Fruit fly (Drosophila melanogaster): ENCODE results near the gene CG11590.

Gene CG11590

DNA sequence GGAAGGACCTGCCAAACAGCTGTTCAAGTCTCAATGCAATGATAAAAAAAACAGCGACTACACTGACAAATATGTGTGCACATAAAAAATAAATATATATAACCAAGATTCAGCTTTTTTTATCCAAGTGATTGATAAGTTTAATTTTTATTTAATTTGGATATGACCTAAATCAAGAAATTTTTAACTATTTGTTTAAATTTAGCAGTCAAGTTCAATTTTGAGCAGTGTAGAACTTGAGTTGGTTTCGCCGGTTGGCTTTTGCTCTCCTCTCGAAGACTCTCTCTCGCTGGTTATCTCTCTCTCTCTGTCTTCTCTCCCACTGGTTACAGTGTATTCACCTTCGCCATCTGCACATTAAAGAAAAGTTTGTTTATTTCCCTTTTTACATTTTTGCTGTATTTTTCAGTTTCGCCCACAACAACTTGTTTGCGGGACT is 18.1 kb downstream of the CG11590 start (continued):
- no peak for TF ChIP-seq CG42726 (GFP tag; IDR thresholded peaks at IDR 0.05; ENCODE audit: partially characterized antibody)
- TF ChIP-seq mam (GFP tag; optimal IDR thresholded peaks at IDR 0.05) = peak; percentile 62
- peak; percentile 94 for TF ChIP-seq Med (GFP tag)
- TF ChIP-seq CG1832 (GFP tag; optimal IDR thresholded peaks at IDR 0.05) = no peak
- TF ChIP-seq CG4424 (GFP tag; optimal IDR thresholded peaks at IDR 0.05) = peak; percentile 91
- peak; percentile 92 for TF ChIP-seq CG7839 (tag; optimal IDR thresholded peaks at IDR 0.05)
- TF ChIP-seq Doc2 (GFP tag; IDR thresholded peaks at IDR 0.05) = peak; percentile 54; the same call in 1 of the 2 replicates
- TF ChIP-seq run (tag; optimal IDR thresholded peaks at IDR 0.05) = peak; percentile 82
- TF ChIP-seq lilli (GFP tag; optimal IDR thresholded peaks at IDR 0.05) = peak; percentile 83
- peak; percentile 58 for TF ChIP-seq CG8944 (GFP tag; optimal IDR thresholded peaks at IDR 0.05)
- TF ChIP-seq CG12219 (GFP tag; optimal IDR thresholded peaks at IDR 0.05) = peak; percentile 69
- TF ChIP-seq Spps (tag; optimal IDR thresholded peaks at IDR 0.05) = peak; percentile 81
- peak; percentile 91 for TF ChIP-seq CG12391 (tag; optimal IDR thresholded peaks at IDR 0.05)
- TF ChIP-seq fu2 (GFP tag; optimal IDR thresholded peaks at IDR 0.05) = peak; percentile 48
- TF ChIP-seq br (optimal IDR thresholded peaks at IDR 0.05) = no peak
- peak; percentile 71 for TF ChIP-seq onecut (GFP tag; IDR thresholded peaks at IDR 0.05)
- no peak for TF ChIP-seq HmgD (GFP tag; optimal IDR thresholded peaks at IDR 0.05)
- peak; percentile 66 for TF ChIP-seq schlank (tag; optimal IDR thresholded peaks at IDR 0.05)
- TF ChIP-seq Mes4 (GFP tag; optimal IDR thresholded peaks at IDR 0.05) = peak; percentile 55
- no peak for TF ChIP-seq CG6791 (GFP tag; IDR thresholded peaks at IDR 0.05; ENCODE audit: partially characterized antibody)
- peak; percentile 61; the same call in 1 of the 2 replicates for TF ChIP-seq Rx (GFP tag; IDR thresholded peaks at IDR 0.05)
- peak; percentile 53 for TF ChIP-seq sima (GFP tag; optimal IDR thresholded peaks at IDR 0.05)
- TF ChIP-seq CG10462 (GFP tag; optimal IDR thresholded peaks at IDR 0.05) = peak; percentile 80
- TF ChIP-seq CG30020 (tag; optimal IDR thresholded peaks at IDR 0.05) = peak; percentile 51
- peak; percentile 87 for TF ChIP-seq CG14710 (tag; optimal IDR thresholded peaks at IDR 0.05)
- no peak for TF ChIP-seq pan (optimal IDR thresholded peaks at IDR 0.05)
- peak in 1 of 2 experiments; percentile 93 for TF ChIP-seq pan (GFP tag; optimal IDR thresholded peaks at IDR 0.05 in 1 of 2, IDR thresholded peaks at IDR 0.05 in 1 of 2)
- TF ChIP-seq CG32532 (GFP tag; IDR thresholded peaks at IDR 0.05) = peak; percentile 91
- TF ChIP-seq Hr3 (GFP tag; optimal IDR thresholded peaks at IDR 0.05) = peak; percentile 87
- no peak for TF ChIP-seq CG14860 (GFP tag; IDR thresholded peaks at IDR 0.05; ENCODE audit: partially characterized antibody)
- peak; percentile 81 for TF ChIP-seq CG31224 (GFP tag; IDR thresholded peaks at IDR 0.05)
- peak in 1 of 2 experiments; percentile 21 for TF ChIP-seq insv (GFP tag; optimal IDR thresholded peaks at IDR 0.05)
- peak; percentile 62 for TF ChIP-seq CG12071 (GFP tag; optimal IDR thresholded peaks at IDR 0.05)
- peak; percentile 71 for TF ChIP-seq NC2β (GFP tag; optimal IDR thresholded peaks at IDR 0.05)
- peak; percentile 84 for TF ChIP-seq zen (tag; optimal IDR thresholded peaks at IDR 0.05)
- TF ChIP-seq da (GFP tag; optimal IDR thresholded peaks at IDR 0.05) = peak; percentile 53
- peak; percentile 65 for TF ChIP-seq slp2 (GFP tag; optimal IDR thresholded peaks at IDR 0.05)
- TF ChIP-seq CG12744 (GFP tag; optimal IDR thresholded peaks at IDR 0.05) = peak; percentile 66
- no peak for TF ChIP-seq pfk (GFP tag; optimal IDR thresholded peaks at IDR 0.05)
- peak; percentile 80 for TF ChIP-seq CG9817 (tag; optimal IDR thresholded peaks at IDR 0.05)
- peak; percentile 72 for TF ChIP-seq CG6765 (GFP tag; optimal IDR thresholded peaks at IDR 0.05)
- TF ChIP-seq dmrt11E (tag; optimal IDR thresholded peaks at IDR 0.05) = peak; percentile 87
- TF ChIP-seq ken (GFP tag; IDR thresholded peaks at IDR 0.05) = peak; percentile 79
- TF ChIP-seq twi (tag; optimal IDR thresholded peaks at IDR 0.05) = peak; percentile 74
- TF ChIP-seq sob (GFP tag; IDR thresholded peaks at IDR 0.05) = peak; percentile 88
- TF ChIP-seq ssp (GFP tag; IDR thresholded peaks at IDR 0.05) = peak; percentile 61
- TF ChIP-seq Elba2 (GFP tag; optimal IDR thresholded peaks at IDR 0.05) = peak; percentile 25
- TF ChIP-seq HLHmδ (GFP tag; optimal IDR thresholded peaks at IDR 0.05) = no peak
- peak; percentile 85 for TF ChIP-seq B-H1 (GFP tag; IDR thresholded peaks at IDR 0.05)
- TF ChIP-seq ap (GFP tag; IDR thresholded peaks at IDR 0.05) = peak; percentile 66
- TF ChIP-seq z (GFP tag; IDR thresholded peaks at IDR 0.05) = no peak
- peak; percentile 75 for TF ChIP-seq CG12299 (tag; optimal IDR thresholded peaks at IDR 0.05)

All from whole organism, embryonic.